Worm (Caenorhabditis elegans): Measurements from ENCODE around the gene C52B9.10.

Gene C52B9.10

DNA sequence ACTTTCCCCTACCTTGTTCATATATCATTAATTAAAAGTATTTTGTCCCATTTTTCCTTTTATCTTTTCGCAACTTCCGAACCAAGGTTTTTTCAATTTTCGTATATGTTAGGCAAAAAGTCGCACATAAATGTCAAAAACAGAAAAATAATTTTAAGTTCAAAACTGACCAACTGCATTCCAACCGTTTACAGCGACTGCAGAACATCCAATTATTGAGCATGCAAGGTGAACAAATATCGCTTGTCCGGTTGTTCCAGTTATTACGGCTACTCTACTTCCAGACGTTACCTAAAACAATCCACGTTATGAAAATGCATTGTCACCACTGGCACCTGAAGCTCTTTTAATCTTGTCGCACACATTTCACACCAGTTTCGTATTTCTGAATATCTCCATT lies at the start of gene C52B9.10:
Gene C52B9.10 (plus strand): TSS at position 301 of the 400 bp plus-strand sequence.
- TF ChIP-seq klf-2 (GFP tag; conservative IDR thresholded peaks at IDR 0.05) (no peak), ztf-29 (GFP tag; IDR thresholded peaks at IDR 0.05) (no peak), flt-1 (GFP tag; IDR thresholded peaks at IDR 0.05) (no peak), ztf-23 (GFP tag; IDR thresholded peaks at IDR 0.05) (no peak), tab-1 (GFP tag; IDR thresholded peaks at IDR 0.05) (no peak), ref-1 (GFP tag; conservative IDR thresholded peaks at IDR 0.05) (no peak)

DNA sequence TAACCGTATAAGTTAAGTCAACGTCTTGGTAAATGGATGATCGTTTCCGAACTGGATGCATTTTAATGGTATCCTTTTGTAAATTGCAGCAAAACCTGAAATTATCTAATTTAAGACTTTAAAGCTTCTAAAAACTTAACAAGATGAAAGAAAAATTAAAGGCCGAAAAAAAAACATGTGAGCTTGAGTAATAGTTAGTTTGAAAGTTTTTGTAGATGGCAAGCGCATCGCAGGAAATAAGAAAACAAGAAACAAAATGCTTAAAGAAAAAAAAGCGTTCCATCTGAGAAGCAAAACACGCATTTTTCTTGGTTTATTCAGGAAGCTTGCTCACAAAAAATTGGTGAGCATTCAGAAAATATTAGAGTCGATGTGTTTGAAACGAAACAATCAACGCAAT lies 38.0 kb upstream of the C52B9.10 start, which contains the start of gene rab-37:
Gene rab-37 (minus strand): TSS at position 101 of the 400 bp plus-strand sequence.
- TF ChIP-seq med-1 (GFP tag; optimal IDR thresholded peaks at IDR 0.05; ENCODE audit: insufficient read depth) (no peak), flt-1 (GFP tag; IDR thresholded peaks at IDR 0.05) (no peak), ztf-29 (GFP tag; IDR thresholded peaks at IDR 0.05) (no peak), T22C8.4 (GFP tag; IDR thresholded peaks at IDR 0.05) (no peak), ztf-23 (GFP tag; IDR thresholded peaks at IDR 0.05) (no peak), cog-1 (tag; optimal IDR thresholded peaks at IDR 0.05) (no peak), tab-1 (GFP tag; IDR thresholded peaks at IDR 0.05) (no peak), ref-1 (GFP tag; conservative IDR thresholded peaks at IDR 0.05) (no peak), klf-2 (GFP tag; conservative IDR thresholded peaks at IDR 0.05) (no peak)

DNA sequence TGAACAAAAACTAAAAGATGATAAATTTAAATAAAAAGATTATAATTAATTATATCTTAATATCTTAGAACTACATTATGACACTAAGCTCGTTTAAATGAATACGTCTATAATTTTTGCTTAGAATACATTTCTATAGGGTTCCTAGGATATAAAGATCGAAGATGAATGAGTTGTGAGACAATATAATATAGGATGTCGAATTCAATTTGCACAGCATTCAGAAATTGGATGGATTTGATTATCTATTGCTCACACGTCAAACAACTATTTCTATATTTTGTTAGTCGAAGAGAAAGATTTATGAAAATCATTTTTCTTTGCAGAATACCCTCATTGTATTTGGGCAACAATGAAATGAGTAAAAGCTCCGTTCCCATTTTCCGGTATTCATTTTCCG lies 34.7 kb upstream of the C52B9.10 start:
- no peak for TF ChIP-seq ztf-29 (GFP tag; IDR thresholded peaks at IDR 0.05)
- no peak for TF ChIP-seq cog-1 (tag; optimal IDR thresholded peaks at IDR 0.05)
- no peak for TF ChIP-seq med-1 (GFP tag; optimal IDR thresholded peaks at IDR 0.05; ENCODE audit: insufficient read depth)
- TF ChIP-seq T22C8.4 (GFP tag; IDR thresholded peaks at IDR 0.05): no peak
- TF ChIP-seq tab-1 (GFP tag; IDR thresholded peaks at IDR 0.05): no peak
- TF ChIP-seq ztf-23 (GFP tag; IDR thresholded peaks at IDR 0.05): no peak
- TF ChIP-seq flt-1 (GFP tag; IDR thresholded peaks at IDR 0.05): no peak
- TF ChIP-seq klf-2 (GFP tag; conservative IDR thresholded peaks at IDR 0.05): no peak
- TF ChIP-seq ref-1 (GFP tag; conservative IDR thresholded peaks at IDR 0.05): no peak

DNA sequence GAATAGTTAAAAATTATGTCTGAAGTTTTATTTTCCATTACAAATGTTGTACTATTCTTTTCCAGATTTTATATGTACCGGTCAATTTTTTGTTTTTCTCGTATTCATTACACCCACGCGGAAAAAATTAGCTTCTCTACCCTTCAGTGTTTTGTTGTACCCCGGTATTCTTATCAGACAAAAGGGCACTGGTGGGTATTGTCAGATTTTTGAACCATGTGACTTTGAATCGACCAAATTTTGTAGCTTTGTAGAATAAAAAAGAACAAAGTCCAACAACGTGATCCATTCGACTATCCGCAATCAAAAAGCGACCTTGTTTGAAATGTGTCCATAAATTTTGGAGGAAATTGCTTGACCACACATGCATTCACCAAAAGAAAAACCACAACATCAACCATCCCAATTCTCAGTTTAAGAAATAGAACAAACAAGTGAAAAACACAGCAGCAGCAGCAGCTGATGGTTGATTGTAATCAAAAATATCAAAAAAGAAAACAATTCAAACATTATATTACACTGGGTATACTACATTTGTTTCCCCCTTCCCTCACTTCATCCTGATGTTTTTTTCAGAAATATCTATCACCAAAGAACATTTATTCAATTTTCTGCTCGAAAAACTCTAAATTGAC lies 29.1 kb upstream of the C52B9.10 start:
- no peak for TF ChIP-seq ztf-29 (GFP tag; IDR thresholded peaks at IDR 0.05)
- TF ChIP-seq flt-1 (GFP tag; IDR thresholded peaks at IDR 0.05): no peak
- no peak for TF ChIP-seq T22C8.4 (GFP tag; IDR thresholded peaks at IDR 0.05)
- TF ChIP-seq ztf-23 (GFP tag; IDR thresholded peaks at IDR 0.05): no peak
- TF ChIP-seq ref-1 (GFP tag; conservative IDR thresholded peaks at IDR 0.05): no peak
- no peak for TF ChIP-seq tab-1 (GFP tag; IDR thresholded peaks at IDR 0.05)
- no peak for TF ChIP-seq klf-2 (GFP tag; conservative IDR thresholded peaks at IDR 0.05)

DNA sequence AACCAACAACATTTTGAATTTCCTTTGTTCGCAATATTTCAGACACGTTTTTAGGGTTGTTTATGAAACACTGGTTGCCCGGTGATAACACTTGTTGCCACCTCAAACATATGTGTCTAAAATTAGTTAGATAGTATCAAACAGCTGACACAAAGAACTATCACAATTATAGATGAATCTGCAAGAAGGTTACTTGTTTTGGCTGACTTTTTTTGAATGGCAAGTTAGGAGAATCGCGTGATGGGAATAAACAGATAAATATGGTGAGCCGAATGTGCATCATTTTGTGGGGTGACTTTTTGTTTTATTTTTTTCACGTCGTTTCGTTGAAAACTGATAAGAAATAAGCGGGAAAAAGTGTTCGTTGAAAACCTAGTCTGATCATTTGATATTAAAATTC lies 28.6 kb upstream of the C52B9.10 start:
- TF ChIP-seq flt-1 (GFP tag; IDR thresholded peaks at IDR 0.05) (no peak), ztf-23 (GFP tag; IDR thresholded peaks at IDR 0.05) (no peak), ztf-29 (GFP tag; IDR thresholded peaks at IDR 0.05) (no peak), T22C8.4 (GFP tag; IDR thresholded peaks at IDR 0.05) (no peak), ref-1 (GFP tag; conservative IDR thresholded peaks at IDR 0.05) (no peak), med-1 (GFP tag; optimal IDR thresholded peaks at IDR 0.05; ENCODE audit: insufficient read depth) (no peak), cog-1 (tag; optimal IDR thresholded peaks at IDR 0.05) (no peak), klf-2 (GFP tag; conservative IDR thresholded peaks at IDR 0.05) (no peak), tab-1 (GFP tag; IDR thresholded peaks at IDR 0.05) (no peak)

DNA sequence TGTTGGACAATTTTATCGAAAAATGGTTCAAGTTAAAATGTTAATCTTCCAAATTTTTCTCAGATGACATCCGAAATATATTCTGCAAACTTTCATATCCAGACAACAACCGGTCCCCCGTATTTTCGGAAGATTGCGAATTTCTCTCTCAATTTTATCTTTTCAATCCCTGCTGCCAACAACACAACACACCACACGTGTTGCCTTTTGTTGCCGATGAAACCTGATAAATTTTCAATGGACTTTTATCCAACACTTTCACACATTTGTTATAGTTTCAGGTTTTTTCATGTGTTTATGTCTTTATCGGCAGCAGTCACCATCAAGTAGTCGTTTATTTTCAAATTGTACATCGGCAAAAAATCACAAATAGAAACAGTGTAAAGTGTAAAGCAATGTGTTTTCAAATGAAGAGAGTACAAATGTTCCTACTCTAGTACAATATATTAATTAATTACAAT lies 27.4 kb upstream of the C52B9.10 start:
- TF ChIP-seq ztf-23 (GFP tag; IDR thresholded peaks at IDR 0.05): 0 out of 2 replicates have a peak, but pooled peaks have one; percentile 24
- no peak for TF ChIP-seq ztf-29 (GFP tag; IDR thresholded peaks at IDR 0.05)

DNA sequence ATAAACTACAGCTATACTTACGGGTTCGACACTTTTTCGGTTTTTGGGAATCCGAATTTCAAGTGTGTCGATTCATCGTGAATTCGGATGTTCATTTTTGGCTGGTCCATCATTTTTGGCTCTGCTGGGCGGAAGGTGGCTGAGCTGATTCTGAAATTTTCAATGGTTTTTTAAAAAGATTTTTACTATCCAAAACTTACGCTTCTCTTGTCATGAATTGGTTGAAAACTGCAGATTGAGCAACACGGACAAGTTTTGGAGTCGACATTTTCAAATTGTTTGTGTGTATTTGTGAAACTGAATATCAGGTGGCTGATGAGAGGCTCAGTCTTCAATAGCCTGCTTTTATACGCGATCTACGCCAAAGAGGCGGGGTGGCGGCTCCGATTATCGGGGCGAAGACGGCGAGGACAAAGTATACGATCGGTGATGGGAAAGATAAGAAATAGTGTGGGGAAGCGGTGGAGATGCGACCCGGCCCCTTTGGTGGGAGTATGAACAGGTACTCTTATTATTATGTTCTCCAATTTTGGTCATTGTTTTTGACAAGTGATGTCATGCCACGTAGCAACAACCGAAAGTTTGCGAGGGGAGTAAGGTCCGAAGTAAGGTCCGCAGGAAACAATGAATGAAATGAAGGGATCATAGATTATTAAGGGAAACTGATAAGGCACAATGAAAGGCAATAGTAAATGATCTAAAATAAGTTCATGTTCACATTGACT lies 26.7 kb upstream of the C52B9.10 start, which contains the start of gene F48D6.4:
Gene F48D6.4 (minus strand): TSS at position 346 of the 725 bp plus-strand sequence.
- no peak for TF ChIP-seq tab-1 (GFP tag; IDR thresholded peaks at IDR 0.05)

DNA sequence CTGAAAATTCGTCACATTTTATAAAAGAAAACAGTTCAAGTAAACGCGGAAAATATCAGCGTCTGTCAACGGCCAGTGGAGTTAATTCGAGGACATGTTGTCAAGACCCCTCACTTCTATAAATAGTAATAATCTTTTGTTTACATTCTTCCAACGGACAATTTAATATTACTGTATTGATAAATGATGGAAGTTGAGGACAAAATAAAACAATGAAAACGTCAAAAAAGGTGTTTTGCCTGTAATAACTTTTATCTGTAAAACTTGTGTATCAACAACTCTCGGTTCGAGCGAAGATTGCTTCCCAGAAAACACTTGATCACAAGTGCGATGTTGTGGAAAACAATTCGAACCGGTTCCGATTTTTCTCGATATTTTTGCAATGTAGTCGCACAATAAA lies 25.3 kb upstream of the C52B9.10 start:
- TF ChIP-seq med-1 (GFP tag; optimal IDR thresholded peaks at IDR 0.05; ENCODE audit: insufficient read depth) (no peak), klf-2 (GFP tag; conservative IDR thresholded peaks at IDR 0.05) (no peak), ztf-23 (GFP tag; IDR thresholded peaks at IDR 0.05) (no peak), ztf-29 (GFP tag; IDR thresholded peaks at IDR 0.05) (no peak), ref-1 (GFP tag; conservative IDR thresholded peaks at IDR 0.05) (no peak), tab-1 (GFP tag; IDR thresholded peaks at IDR 0.05) (no peak), T22C8.4 (GFP tag; IDR thresholded peaks at IDR 0.05) (no peak), flt-1 (GFP tag; IDR thresholded peaks at IDR 0.05) (no peak), cog-1 (tag; optimal IDR thresholded peaks at IDR 0.05) (no peak)

DNA sequence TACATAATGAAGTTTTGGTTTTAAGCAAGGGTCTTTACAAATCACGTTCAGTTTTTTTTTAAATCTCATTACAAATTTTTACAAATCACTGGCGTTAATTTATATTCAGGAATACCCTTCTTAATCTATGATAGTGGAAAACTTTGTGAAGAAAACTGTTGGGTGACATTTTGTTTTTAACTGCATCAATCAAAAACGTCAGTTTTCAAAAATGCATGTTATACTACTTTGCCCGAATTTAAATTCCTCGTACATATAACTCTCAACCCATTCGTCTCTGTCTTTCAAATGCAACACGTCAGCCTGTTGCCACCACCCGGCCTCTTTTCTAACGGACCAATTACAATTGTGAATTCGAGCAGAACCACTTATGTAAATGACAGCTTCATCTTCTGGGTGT lies 24.8 kb upstream of the C52B9.10 start, which contains the start of gene hlh-13:
Gene hlh-13 (plus strand): TSS at position 301 of the 400 bp plus-strand sequence.
- TF ChIP-seq med-1 (GFP tag; optimal IDR thresholded peaks at IDR 0.05; ENCODE audit: insufficient read depth) (no peak), tab-1 (GFP tag; IDR thresholded peaks at IDR 0.05) (no peak), flt-1 (GFP tag; IDR thresholded peaks at IDR 0.05) (no peak), ztf-23 (GFP tag; IDR thresholded peaks at IDR 0.05) (no peak), klf-2 (GFP tag; conservative IDR thresholded peaks at IDR 0.05) (no peak), ref-1 (GFP tag; conservative IDR thresholded peaks at IDR 0.05) (no peak), ztf-29 (GFP tag; IDR thresholded peaks at IDR 0.05) (no peak), T22C8.4 (GFP tag; IDR thresholded peaks at IDR 0.05) (no peak), cog-1 (tag; optimal IDR thresholded peaks at IDR 0.05) (no peak)

DNA sequence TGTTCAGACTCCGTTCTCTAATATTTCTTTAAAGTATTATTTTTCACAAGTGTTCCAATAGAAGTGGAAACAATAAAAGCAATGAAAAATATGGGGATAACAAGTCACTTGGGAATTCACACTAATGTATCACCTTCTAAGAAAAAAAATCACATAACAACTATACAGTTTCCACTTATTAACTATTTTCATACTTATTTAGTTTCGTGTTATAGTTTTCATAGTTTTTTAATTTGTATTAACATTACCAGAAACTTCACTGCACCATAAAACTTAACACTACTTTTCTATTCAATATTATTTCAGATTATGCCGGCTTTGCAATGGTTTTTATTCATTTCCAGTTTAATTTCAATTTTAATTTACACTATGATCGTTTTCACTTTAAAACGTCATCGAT lies 21.7 kb upstream of the C52B9.10 start, which contains the start of gene srv-5:
Gene srv-5 (plus strand): TSS at position 301 of the 400 bp plus-strand sequence.
- TF ChIP-seq T22C8.4 (GFP tag; IDR thresholded peaks at IDR 0.05) (no peak), klf-2 (GFP tag; conservative IDR thresholded peaks at IDR 0.05) (no peak), cog-1 (tag; optimal IDR thresholded peaks at IDR 0.05) (no peak), ref-1 (GFP tag; conservative IDR thresholded peaks at IDR 0.05) (no peak), med-1 (GFP tag; optimal IDR thresholded peaks at IDR 0.05; ENCODE audit: insufficient read depth) (no peak), flt-1 (GFP tag; IDR thresholded peaks at IDR 0.05) (no peak), tab-1 (GFP tag; IDR thresholded peaks at IDR 0.05) (no peak), ztf-23 (GFP tag; IDR thresholded peaks at IDR 0.05) (no peak), ztf-29 (GFP tag; IDR thresholded peaks at IDR 0.05) (no peak)
